Worm (Caenorhabditis elegans) whole organism, L2 larva: Measurements from ENCODE around the gene daf-10.

Source experiments
- F13H6.1 ChIP-seq: sonication (generic microtip); optimal IDR thresholded peaks from 2 replicates; lab custom pipeline; 2016; ENCODE audit warnings: missing genetic modification characterization, missing compliant biosample characterization
- R02D3.7 ChIP-seq: fragments of 150-350 bp; optimal IDR thresholded peaks from 2 replicates; lab custom pipeline; 2014; ENCODE audit warnings: missing biosample characterization, missing genetic modification characterization
- ceh-16 ChIP-seq: fragments of 150-350 bp; optimal IDR thresholded peaks from 2 replicates; lab custom pipeline; 2014; ENCODE audit warnings: missing biosample characterization, missing genetic modification characterization
- dmd-4 ChIP-seq: sonication (generic microtip); optimal IDR thresholded peaks from 2 replicates; lab custom pipeline; 2017; ENCODE audit warnings: missing biosample characterization, missing genetic modification characterization
- lin-39 ChIP-seq: fragments of 150-350 bp; optimal IDR thresholded peaks from 2 replicates; lab custom pipeline; 2014; ENCODE audit warnings: missing biosample characterization, missing genetic modification reagents, missing genetic modification characterization
- nhr-21 ChIP-seq: fragments of 150-350 bp; optimal IDR thresholded peaks from 2 replicates; lab custom pipeline; 2014; ENCODE audit warnings: missing biosample characterization, missing genetic modification characterization
- nhr-77 ChIP-seq: fragments of 150-350 bp; optimal IDR thresholded peaks from 2 replicates; lab custom pipeline; 2014; ENCODE audit warnings: missing biosample characterization, missing genetic modification characterization
- sma-9 ChIP-seq, 2 experiments: fragments of 150-350 bp in 1 of 2; sonication (generic microtip) in 1 of 2; optimal IDR thresholded peaks; 2 replicates each; lab custom pipeline; 2014 to 2016; ENCODE audit warnings: missing genetic modification characterization in 2 of 2, mild to moderate bottlenecking in 1 of 2, missing biosample characterization in 1 of 2, missing compliant biosample characterization in 1 of 2, missing genetic modification reagents in 1 of 2, moderate library complexity in 1 of 2
- ztf-11 ChIP-seq: sonication (generic microtip); optimal IDR thresholded peaks from 2 replicates; lab custom pipeline; 2017; ENCODE audit warnings: missing biosample characterization, missing genetic modification characterization
- ztf-4 ChIP-seq: fragments of 150-350 bp; optimal IDR thresholded peaks from 2 replicates; lab custom pipeline; 2014; ENCODE audit warnings: missing biosample characterization, missing genetic modification characterization

DNA sequence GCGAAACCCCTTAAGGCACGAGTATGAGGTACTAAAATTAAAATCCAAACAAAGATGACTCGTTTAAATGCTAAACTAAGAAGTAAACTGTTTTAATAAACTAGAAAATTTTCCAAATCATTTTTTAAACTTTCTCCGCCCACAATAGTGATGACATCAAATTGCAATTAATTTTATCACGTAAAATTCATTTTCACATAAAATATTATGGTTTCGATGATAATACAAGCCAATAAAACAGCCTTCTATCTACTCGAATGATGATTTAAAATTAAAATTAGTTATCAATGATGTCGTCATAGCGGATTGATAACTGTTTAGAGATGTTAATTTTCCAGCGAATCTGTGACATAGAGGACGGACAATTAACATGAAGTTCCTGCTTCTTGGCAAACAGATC lies 19.7 kb upstream of the daf-10 start, which contains the start of gene C07C7.3:
- TF ChIP-seq ztf-11 (tag; lab: Kevin White, UChicago) (no peak), lin-39 (tag; lab: Kevin White, UChicago) (no peak), R02D3.7 (no peak), dmd-4 (tag; lab: Kevin White, UChicago) (no peak), F13H6.1 (tag; lab: Kevin White, UChicago) (no peak), ceh-16 (tag; lab: Kevin White, UChicago) (no peak), ztf-4 (tag; lab: Kevin White, UChicago) (no peak), sma-9 (GFP tag; optimal IDR thresholded peaks at IDR 0.05; lab: Kevin White, UChicago) (no peak), sma-9 (tag; optimal IDR thresholded peaks at IDR 0.05; lab: Kevin White, UChicago) (no peak), nhr-21 (tag; lab: Kevin White, UChicago) (no peak), nhr-77 (tag; lab: Kevin White, UChicago) (no peak)
